Fruit fly (Drosophila melanogaster) ovary, adult (tissue): ENCODE results near the gene Usp32.

Experiments
- CG17801 ChIP-seq: fragments of 200-800 bp; optimal IDR thresholded peaks from 2 replicates; lab custom pipeline; 2019; ENCODE audit warnings: missing biosample characterization, mild to moderate bottlenecking, missing genetic modification characterization, moderate library complexity; ENCODE audit not compliant: partially characterized antibody

Gene Usp32

DNA sequence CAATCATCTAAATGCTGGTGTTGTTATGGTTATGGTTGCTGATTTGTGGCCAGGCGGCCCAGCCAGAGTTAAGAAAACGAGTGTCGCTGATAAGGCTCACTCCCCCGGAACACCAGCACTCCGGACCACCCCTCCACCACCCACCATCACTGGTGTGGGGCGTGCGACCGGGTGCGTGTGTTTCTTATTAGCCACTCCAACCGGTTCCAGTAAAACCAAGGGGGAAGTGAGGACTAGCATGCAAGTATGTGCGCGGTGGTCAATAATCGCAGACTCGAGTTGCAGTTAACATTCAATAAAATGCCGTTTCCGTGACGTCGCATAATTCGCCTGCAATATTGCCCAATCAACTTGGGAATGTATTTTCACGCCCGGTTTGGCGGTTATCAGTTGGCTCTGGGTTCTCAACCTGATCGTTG lies 1.5 kb downstream of the Usp32 start:
- TF ChIP-seq CG17801 (GFP tag; lab: Kevin White, UChicago), result no peak

DNA sequence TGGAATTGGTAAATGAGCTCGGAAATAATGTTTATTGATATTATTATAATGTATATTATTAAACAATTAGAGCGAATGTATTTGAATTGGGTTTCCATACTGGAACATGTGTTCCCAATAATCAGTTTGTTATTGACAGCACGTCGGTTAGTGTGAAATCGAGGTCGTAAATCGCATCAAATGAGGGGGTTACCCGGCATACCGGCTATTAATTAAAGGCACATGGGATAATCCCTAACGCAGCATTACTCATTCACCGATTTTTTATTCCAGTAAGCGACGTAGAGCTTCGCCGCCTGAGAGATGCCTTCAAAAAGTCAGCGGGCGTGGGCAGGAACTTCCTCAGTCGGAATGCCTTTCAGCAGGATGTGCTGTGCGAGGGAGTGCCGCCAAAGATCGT lies 2.5 kb downstream of the Usp32 start:
- no peak for TF ChIP-seq CG17801 (GFP tag; lab: Kevin White, UChicago)

DNA sequence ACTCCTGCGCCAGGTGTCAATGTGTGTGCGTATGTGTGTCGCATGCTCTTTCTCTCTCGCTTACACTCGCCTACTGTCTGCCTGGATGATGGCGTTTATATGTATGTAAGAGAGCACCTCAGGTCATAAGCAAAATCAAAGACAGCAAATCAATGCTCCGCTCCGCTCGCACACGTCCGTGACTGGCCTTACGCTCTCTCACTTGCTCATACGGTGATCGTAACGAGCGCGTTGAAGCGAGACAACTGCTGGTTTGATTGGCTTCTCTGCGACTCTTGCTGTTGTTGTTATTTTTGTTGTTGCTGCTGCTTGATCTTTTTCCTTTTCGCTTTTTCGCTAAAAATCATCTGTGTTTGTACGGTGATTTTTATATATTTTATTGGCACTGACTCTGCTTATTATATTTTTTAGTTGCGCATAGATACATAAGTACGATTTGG lies 24.6 kb downstream of the Usp32 start:
- TF ChIP-seq CG17801 (GFP tag; lab: Kevin White, UChicago), result peak; percentile 14

DNA sequence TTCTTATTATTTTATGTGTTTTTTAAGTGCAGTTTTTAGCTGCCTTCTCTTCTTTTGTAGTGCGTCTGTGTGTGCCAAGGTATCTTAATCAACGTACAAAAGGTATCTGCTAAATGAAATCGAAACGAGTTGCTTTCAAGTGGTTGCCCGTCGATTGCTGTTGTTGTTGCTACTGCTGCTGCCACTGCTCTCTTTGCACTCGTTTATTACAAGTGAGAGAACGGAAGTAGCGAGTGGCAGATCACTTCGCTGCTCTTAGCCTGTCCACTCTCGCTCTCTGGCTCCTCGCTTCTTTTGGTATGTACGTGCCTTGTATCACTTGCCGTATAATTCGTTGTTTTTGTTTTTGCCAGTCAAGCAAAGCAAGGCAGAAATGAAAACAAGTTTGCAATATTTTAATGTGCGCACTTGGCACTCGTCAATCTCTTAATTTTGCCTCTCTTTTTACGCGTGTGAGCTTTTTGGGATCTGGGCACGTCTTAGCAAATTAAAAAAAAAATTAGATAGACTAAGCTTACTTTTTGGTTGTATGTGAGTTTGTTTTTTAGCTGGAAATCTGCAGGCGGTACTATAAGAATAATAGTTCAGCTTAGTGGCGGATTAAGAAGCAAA lies 25.4 kb downstream of the Usp32 start:
- no peak for TF ChIP-seq CG17801 (GFP tag; lab: Kevin White, UChicago)

DNA sequence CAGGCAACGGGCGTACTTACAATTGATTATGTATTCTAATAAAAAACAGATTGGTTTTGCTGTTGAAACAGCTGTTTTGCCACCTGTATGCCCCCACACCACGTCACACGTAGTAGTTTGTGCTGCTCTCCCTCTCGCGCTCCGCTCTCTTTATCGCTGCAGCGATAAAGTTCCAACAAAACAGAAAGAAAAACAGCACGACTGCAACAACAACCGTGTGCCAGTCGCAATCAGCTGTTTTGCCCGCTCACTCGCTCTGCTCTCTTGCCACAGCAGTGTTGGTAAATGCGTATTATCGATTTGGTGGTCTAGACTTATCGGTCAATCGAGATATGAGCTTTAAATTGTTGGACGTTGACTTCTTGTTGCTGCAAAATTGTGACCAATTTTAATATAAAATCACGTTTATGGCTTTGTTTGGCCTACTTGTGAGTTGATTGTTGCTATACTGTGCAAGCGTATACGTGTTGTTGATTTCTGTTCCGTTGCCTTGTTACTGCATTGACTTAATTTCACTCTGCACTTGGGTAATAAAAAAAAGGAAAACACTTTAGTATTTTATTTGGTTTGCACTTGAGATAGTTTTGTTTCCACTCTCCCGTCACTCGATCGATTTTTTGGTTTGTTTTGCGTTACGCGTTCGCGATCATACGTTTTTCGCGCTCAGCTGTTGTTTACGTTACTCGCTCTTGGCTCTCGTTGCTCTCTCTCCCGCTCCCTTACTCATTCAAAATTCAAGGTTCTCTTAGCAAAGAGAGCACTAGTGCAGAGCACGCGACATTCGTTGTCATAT lies 26.1 kb downstream of the Usp32 start:
- TF ChIP-seq CG17801 (GFP tag; lab: Kevin White, UChicago), result peak; percentile 76

DNA sequence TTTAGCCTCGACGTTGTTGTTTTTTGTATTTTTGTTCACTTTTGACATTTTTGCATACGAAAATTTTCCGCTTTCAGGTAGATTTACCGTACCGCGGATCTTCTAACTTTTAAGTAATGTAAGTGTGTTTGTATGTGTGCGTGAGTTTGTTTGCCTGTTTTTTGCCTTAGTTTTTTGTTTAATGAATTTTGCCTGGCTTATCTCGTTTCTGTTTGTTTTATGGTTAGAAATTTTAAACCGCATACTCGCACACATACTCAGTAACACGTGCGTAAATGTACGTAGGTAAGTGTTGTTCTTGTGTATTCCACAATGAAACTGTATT lies 26.7 kb downstream of the Usp32 start:
- TF ChIP-seq CG17801 (GFP tag; lab: Kevin White, UChicago), result no peak

DNA sequence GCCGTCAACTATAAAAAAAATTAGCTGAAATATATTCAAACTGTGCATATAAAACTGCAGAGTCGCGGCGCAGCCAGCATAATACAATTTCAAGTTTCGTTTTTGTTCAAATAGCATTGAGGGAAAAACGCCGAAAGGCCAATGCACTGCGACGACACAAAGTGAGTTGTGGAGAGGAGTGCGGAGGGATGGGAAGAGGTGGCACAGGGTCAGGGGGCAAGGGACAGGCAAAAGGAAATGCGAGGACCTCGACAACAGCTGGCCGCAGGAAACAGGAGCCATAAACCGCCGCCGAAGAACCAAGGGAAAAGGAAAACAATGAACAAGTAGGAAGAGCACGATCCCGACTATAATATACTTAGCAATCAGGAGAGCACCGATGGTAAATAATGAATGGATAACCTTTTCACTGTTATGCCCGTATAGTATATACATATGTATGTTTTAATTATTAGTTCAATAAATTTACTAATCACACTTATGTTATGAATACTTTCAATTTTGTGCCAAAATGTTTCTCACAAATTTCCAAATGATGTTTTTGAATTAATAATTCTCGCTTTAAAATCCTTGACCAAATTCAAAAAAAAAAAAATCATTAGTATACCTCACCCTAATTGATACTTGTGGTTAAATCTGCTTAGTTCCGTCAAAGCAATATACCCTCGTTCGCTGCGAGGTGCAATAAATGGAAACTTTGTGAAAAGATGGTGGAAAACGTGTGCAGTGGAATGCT lies 27.8 kb downstream of the Usp32 start:
- TF ChIP-seq CG17801 (GFP tag; lab: Kevin White, UChicago), result no peak

DNA sequence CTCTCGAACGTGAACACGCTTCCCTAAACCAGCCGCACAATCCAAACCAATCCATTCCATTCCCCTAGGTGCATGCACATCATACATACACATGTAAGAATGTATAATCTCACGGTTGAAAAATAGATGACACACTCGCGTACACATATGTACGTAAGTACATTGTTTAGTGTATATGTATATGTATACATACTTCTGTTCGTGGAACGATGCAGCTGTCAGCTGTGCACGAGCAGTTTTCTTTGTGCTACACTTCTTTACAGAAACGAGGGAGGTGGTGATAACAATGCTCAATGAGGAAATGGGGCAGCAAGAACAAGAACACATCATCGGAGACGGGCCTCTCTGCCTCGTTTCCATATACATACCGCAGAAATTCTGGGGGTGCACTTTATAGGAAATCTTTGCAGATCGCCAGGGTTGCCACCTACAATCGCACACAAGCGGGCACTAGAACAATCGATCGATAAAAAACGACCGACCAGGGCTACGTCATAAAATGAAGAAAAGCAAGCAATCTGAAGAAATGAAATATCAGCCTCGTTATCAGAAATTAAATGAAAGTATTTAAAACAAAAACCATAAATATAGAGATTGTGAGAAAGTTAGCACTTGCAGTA lies 28.5 kb downstream of the Usp32 start:
- no peak for TF ChIP-seq CG17801 (GFP tag; lab: Kevin White, UChicago)

DNA sequence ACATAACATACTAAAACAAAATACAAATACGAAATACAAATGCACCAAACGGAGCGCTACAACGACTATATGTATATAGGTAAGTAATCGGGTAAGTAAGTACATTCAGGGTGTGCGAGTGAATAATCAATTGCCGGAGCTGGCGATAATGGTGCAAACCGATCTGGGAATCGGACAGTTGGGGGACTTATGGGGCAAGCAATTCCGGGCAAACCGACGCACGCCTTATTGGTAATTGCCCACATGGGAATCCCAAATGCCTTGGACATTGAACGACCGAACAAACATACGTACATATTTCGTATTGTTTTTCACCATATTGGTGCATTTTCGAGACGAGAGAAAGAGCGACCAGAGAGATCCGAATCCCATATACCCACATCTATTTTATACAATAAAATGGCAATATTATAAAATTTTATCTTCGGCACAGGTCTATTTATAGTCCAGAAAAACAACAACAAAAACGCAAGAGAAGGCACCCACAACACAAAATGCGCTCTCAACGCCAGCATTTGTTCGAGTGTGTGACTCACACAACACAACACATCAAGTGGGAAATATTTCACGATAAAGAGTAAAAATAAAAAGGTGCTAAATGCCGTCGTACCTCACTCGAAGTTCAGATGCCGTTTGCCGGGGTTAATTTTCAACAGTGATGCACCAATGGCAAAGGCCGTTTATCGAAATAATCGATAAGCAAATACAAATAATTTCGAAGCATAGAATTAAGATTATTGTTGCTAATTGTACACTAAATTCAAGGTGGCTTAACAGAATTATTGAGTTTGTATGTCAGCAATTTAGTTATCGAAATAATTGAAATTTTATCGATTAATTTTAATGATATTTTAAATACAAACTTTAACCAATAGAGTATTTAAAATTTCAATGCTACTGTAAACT lies 29.5 kb downstream of the Usp32 start:
- no peak for TF ChIP-seq CG17801 (GFP tag; lab: Kevin White, UChicago)

DNA sequence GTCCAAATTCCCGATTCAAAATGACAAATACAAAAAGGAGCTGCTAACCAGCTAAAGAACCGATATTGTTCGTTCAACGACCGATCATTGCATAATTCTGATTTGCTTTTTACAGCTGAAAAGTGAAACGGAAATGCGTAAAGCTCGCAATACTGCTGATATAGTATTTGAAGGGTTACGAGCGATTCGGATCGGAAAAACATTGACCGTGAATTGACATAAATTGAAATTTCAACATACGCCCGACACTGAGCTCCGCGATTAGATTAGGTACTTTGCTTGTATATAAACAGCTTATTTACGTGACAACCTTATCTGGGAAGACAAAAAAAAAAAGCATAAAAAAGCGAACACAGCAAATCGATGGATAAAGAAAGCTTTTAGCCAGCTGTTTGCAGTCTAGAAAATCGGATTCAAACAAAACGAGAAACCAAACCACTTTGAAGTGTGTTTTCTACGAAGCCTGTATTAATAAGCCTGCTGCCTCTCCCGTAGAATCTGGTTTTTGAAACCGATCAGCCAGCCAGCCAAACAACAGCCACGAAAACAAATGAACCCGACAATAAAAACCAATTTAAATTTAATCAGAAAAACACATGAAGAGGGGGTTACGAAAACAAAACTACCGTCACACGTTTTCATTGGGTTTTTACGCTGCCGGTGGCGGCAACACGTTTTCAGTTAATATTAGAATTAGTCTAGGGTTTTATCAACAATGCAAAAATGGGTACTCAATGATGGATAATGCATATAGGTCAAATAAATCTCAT lies 30.7 kb downstream of the Usp32 start:
- no peak for TF ChIP-seq CG17801 (GFP tag; lab: Kevin White, UChicago)

DNA sequence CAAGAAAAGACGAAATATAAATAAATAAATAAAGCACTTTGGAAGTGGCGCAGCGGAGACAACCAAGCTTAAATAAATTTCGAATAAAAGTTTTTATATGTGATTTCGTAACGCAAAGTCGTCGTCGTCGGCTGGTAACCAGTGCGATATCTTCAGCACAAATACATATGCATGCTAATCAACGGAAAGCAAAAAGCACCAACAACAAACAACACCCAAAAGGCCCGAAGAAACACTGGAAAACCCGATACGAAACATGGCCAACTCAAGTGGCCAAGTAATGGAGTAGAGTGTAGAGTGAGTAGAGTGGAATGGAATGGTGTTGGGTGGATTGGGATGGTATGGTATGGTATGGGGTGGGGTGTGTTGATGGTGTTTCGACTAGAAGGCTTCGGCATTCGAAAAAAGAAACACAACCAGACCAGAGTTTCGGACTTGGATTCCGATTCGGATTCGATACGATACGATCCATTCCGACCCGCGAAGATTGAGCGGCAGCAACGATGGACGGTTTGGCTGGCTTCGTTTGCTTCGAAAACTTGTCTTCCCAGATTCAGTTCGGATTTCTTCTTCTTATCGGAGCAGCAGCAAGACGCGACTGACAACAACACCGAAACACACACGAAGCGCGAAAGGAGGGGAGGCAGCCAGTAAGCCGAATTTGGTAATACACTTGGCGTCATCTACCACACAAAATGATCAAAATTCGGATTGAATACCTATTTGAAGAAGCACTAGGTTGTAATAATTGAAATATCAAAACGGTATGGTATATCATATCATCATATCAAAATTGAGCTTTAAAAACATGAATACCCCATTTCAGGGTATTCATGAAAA lies 31.8 kb downstream of the Usp32 start:
- peak; percentile 50 for TF ChIP-seq CG17801 (GFP tag; lab: Kevin White, UChicago)

DNA sequence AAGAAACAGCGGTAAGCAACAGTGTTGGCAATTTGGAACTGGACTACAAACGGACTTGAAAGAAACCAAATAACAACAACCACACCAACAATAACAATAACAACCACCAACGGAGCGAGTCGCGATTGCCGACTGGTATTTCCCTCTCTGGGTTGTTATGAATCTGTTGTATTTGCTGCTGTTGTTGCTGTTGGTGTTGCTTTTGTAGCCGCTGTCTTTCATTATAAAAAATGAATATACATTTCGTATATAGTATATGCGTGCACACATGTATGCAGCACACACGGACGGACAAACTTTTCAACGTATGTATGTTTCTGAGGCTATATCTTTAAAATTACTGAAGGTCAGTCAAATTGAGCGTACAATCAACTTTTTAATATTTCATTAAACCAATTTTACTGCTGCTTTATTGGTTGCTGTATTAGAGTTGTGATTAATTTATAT lies 32.5 kb downstream of the Usp32 start:
- no peak for TF ChIP-seq CG17801 (GFP tag; lab: Kevin White, UChicago)
